Worm (Caenorhabditis elegans) whole organism, L2 larva: ENCODE measurements around the gene F59B2.14.

ENCODE experiments used
- egl-27 ChIP-seq: sonication (generic microtip); optimal IDR thresholded peaks from 3 replicates; lab custom pipeline; 2017; ENCODE audit warnings: missing biosample characterization, missing genetic modification reagents, missing genetic modification characterization
- unc-62 ChIP-seq: fragments of 150-350 bp; optimal IDR thresholded peaks from 2 replicates; lab custom pipeline; 2014; ENCODE audit warnings: missing biosample characterization, missing genetic modification reagents, missing genetic modification characterization

DNA sequence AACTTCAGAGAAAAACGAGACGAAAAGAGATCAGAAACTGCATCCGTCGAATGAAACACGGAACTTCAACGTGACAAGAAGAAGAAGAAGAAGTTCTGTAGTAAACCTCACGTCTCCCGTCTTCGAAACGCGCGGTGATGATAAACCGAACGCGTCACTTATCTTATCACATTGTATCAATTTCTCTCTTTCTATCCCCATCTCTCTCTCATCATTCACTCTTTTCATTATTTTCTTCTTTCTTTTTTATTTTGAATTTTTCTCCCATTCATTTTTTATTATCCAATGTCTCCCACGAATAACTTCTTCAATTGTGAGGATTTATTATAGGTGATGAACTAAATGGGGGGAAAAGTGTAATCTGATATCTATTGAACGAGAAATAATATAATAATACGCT is 35.6 kb downstream of the F59B2.14 start:
- no peak for TF ChIP-seq unc-62
- TF ChIP-seq egl-27 (tag; lab: Kevin White, UChicago), result peak; percentile 36
